Worm (Caenorhabditis elegans) whole organism, early embryonic: ENCODE results near the gene his-62.

Source experiments
- aly-1 ChIP-seq: sonication (generic microtip); optimal IDR thresholded peaks from 2 replicates; lab custom pipeline; 2016; ENCODE audit warnings: missing genetic modification characterization, missing compliant biosample characterization
- ama-1 ChIP-seq: fragments of 150-350 bp; optimal IDR thresholded peaks from 2 replicates; lab custom pipeline; 2014
- ceh-36 ChIP-seq: sonication (generic microtip); optimal IDR thresholded peaks from 2 replicates; lab custom pipeline; 2016; ENCODE audit warnings: missing genetic modification characterization, inconsistent platforms, missing compliant biosample characterization
- flt-1 ChIP-seq: fragments of 200-800 bp; sonication (Bioruptor generic); IDR thresholded peaks from 2 replicates; pipeline ENCODE4 v1.3.6; 2022; ENCODE audit warnings: missing genetic modification characterization, missing compliant biosample characterization
- hnd-1 ChIP-seq: sonication (generic microtip); optimal IDR thresholded peaks from 2 replicates; lab custom pipeline; 2016; ENCODE audit warnings: missing genetic modification characterization, missing compliant biosample characterization
- tra-4 ChIP-seq: sonication (generic microtip); optimal IDR thresholded peaks from 2 replicates; lab custom pipeline; 2017; ENCODE audit warnings: missing genetic modification characterization, missing compliant biosample characterization

DNA sequence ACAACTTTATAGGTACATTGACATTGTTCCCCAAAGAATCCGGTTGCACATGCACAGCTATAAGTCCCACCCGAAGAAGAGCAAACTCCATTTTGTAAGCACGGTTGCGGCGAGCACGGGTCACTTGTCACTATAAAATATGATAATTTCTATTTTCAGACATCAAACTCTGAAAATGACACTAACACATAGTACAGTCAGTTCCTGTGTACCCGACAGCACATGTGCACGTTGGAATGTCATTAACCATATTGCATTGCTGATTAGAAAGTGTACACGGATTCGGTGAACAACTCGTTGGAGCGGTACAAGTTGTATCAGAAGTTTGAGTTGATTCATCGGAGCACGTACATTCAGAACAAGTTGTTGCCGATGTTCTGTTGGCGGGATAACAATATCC lies 10.9 kb downstream of the his-62 start:
- TF ChIP-seq tra-4 (tag; lab: Kevin White, UChicago) (no peak), hnd-1 (tag; lab: Kevin White, UChicago) (no peak), ama-1 (lab: Kevin White, UChicago) (no peak), ceh-36 (no peak), aly-1 (tag; lab: Kevin White, UChicago) (no peak), flt-1 (GFP tag; lab: Robert Waterston, UW) (no peak)
